Worm (Caenorhabditis elegans) whole organism, L3 larva: Measurements from ENCODE around the gene K08D8.6.

ENCODE experiments used
- aly-2 ChIP-seq: fragments of 150-350 bp; optimal IDR thresholded peaks from 2 replicates; lab custom pipeline; 2014; ENCODE audit warnings: missing biosample characterization, missing genetic modification characterization
- ama-1 ChIP-seq: fragments of 150-350 bp; optimal IDR thresholded peaks from 2 replicates; lab custom pipeline; 2018
- elt-3 ChIP-seq, 3 experiments: fragments of 150-350 bp in 1 of 3; sonication (generic microtip) in 2 of 3; optimal IDR thresholded peaks; 2 replicates in 2 of 3; 4 replicates in 1 of 3; lab custom pipeline; 2014 to 2017; ENCODE audit warnings: missing biosample characterization in 3 of 3, missing genetic modification characterization in 3 of 3

DNA sequence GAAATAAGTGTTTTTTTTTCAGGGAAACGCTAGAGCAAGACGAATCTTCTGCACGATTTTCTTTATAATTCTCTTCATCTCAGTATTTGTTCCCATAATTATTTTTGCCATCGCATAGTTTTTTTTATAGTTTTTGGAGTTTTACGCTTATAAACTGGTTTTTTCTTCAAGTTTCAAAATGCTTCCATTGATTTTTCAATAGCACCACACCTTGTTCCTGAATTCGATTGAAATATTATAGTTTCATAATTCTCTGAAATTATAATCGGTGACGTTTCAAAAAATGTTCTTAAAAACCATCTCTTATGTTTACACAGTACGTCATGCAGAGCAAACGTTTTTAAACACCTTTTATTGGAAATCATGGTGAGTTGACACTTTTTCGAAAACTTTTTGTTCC is 2.9 kb upstream of the K08D8.6 start, which contains the start of gene K08D8.12:
- TF ChIP-seq ama-1 (lab: Kevin White, UChicago), result no peak
- TF ChIP-seq elt-3 (tag; optimal IDR thresholded peaks at IDR 0.05; lab: Kevin White, UChicago), result no peak
- TF ChIP-seq aly-2 (tag; lab: Kevin White, UChicago), result no peak
